Fruit fly (Drosophila melanogaster) whole organism, embryonic: ENCODE results near the gene CG42758.

Experiments
- ATbp ChIP-seq: fragments of 200-800 bp; sonication (Bioruptor generic); optimal IDR thresholded peaks from 2 replicates; lab custom pipeline; 2017; ENCODE audit warnings: missing biosample characterization, mild to moderate bottlenecking, missing genetic modification characterization, missing genetic modification reagents
- Ada2b ChIP-seq: fragments of 200-800 bp; sonication (Bioruptor generic); IDR thresholded peaks from 2 replicates; pipeline ENCODE4 v1.3.6; 2022; ENCODE audit warnings: missing biosample characterization, missing genetic modification characterization
- Adf1 ChIP-seq: fragments of 200-800 bp; sonication (Bioruptor generic); IDR thresholded peaks from 2 replicates; pipeline ENCODE4 v1.3.6; 2022; ENCODE audit warnings: missing biosample characterization, missing genetic modification characterization
- Bdp1 ChIP-seq: fragments of 200-800 bp; sonication (Bioruptor generic); optimal IDR thresholded peaks from 3 replicates; lab custom pipeline; 2016; ENCODE audit warnings: missing biosample characterization, missing genetic modification characterization
- CG12236 ChIP-seq: fragments of 200-800 bp; sonication (Bioruptor generic); optimal IDR thresholded peaks from 2 replicates; lab custom pipeline; 2016; ENCODE audit warnings: missing biosample characterization, missing genetic modification characterization
- CG12391 ChIP-seq: fragments of 200-800 bp; sonication (Bioruptor generic); optimal IDR thresholded peaks from 3 replicates; lab custom pipeline; 2018; ENCODE audit warnings: missing biosample characterization, mild to moderate bottlenecking, missing genetic modification characterization, moderate library complexity
- CG15514 ChIP-seq: fragments of 200-800 bp; sonication (Bioruptor generic); optimal IDR thresholded peaks from 3 replicates; lab custom pipeline; 2017; ENCODE audit warnings: missing biosample characterization, missing genetic modification characterization, mild to moderate bottlenecking, moderate library complexity, missing genetic modification reagents
- CG15696 ChIP-seq: fragments of 200-800 bp; sonication (Bioruptor generic); optimal IDR thresholded peaks from 2 replicates; lab custom pipeline; 2019; ENCODE audit warnings: missing biosample characterization, mild to moderate bottlenecking, missing genetic modification characterization, moderate library complexity
- CG16813 ChIP-seq: fragments of 200-800 bp; sonication (Bioruptor generic); IDR thresholded peaks from 3 replicates; pipeline ENCODE4 v1.3.6; 2022; ENCODE audit warnings: missing biosample characterization, missing genetic modification characterization; ENCODE audit not compliant: partially characterized antibody
- CG17829 ChIP-seq: fragments of 200-800 bp; optimal IDR thresholded peaks from 2 replicates; lab custom pipeline; 2019; ENCODE audit warnings: missing biosample characterization, mild to moderate bottlenecking, missing genetic modification characterization, moderate library complexity
- CG2678 ChIP-seq: fragments of 200-800 bp; sonication (Bioruptor generic); optimal IDR thresholded peaks from 3 replicates; lab custom pipeline; 2019; ENCODE audit warnings: missing biosample characterization, mild to moderate bottlenecking, missing genetic modification characterization, moderate library complexity
- CG3281 ChIP-seq: fragments of 200-800 bp; sonication (Bioruptor generic); optimal IDR thresholded peaks from 3 replicates; lab custom pipeline; 2017; ENCODE audit warnings: missing biosample characterization, mild to moderate bottlenecking, missing genetic modification characterization
- CG3995 ChIP-seq: fragments of 200-800 bp; sonication (Bioruptor generic); optimal IDR thresholded peaks from 3 replicates; lab custom pipeline; 2016; ENCODE audit warnings: missing biosample characterization, missing genetic modification characterization
- CG43689 ChIP-seq: fragments of 200-800 bp; sonication (Bioruptor generic); IDR thresholded peaks from 2 replicates; pipeline ENCODE4 v1.3.6; 2022; ENCODE audit warnings: missing biosample characterization, missing genetic modification characterization
- CG6175 ChIP-seq: fragments of 200-800 bp; sonication (Bioruptor generic); IDR thresholded peaks from 3 replicates; pipeline ENCODE4 v1.3.6; 2022; ENCODE audit warnings: missing biosample characterization, missing genetic modification characterization
- CG7556 ChIP-seq: fragments of 200-800 bp; sonication (Bioruptor generic); optimal IDR thresholded peaks from 2 replicates; lab custom pipeline; 2017; ENCODE audit warnings: missing biosample characterization, mild to moderate bottlenecking, missing genetic modification characterization
- CG7928 ChIP-seq: fragments of 200-800 bp; sonication (Bioruptor generic); optimal IDR thresholded peaks from 2 replicates; lab custom pipeline; 2017; ENCODE audit warnings: missing biosample characterization, mild to moderate bottlenecking, missing genetic modification characterization
- CG7987 ChIP-seq: fragments of 200-800 bp; sonication (Bioruptor generic); optimal IDR thresholded peaks from 2 replicates; lab custom pipeline; 2018; ENCODE audit warnings: missing biosample characterization, mild to moderate bottlenecking, missing genetic modification characterization, moderate library complexity
- CG9215 ChIP-seq: fragments of 200-800 bp; sonication (Bioruptor generic); IDR thresholded peaks from 2 replicates; pipeline ENCODE4 v1.3.6; 2022; ENCODE audit warnings: missing biosample characterization, missing genetic modification characterization
- CoRest ChIP-seq: fragments of 200-800 bp; sonication (Bioruptor generic); optimal IDR thresholded peaks from 3 replicates; lab custom pipeline; 2018; ENCODE audit warnings: missing biosample characterization, mild to moderate bottlenecking, missing genetic modification characterization, moderate library complexity
- Dip2 ChIP-seq: fragments of 200-800 bp; sonication (Bioruptor generic); IDR thresholded peaks from 2 replicates; pipeline ENCODE4 v1.3.6; 2022; ENCODE audit warnings: missing biosample characterization, missing genetic modification characterization
- Doc2 ChIP-seq: fragments of 200-800 bp; sonication (Bioruptor generic); IDR thresholded peaks from 2 replicates; pipeline ENCODE4 v1.3.6; 2022; ENCODE audit warnings: missing biosample characterization, missing genetic modification characterization
- Fer1 ChIP-seq: fragments of 200-800 bp; sonication (Bioruptor generic); optimal IDR thresholded peaks from 2 replicates; lab custom pipeline; 2017; ENCODE audit warnings: missing biosample characterization, mild to moderate bottlenecking, missing genetic modification characterization
- Hand ChIP-seq: fragments of 200-800 bp; sonication (Bioruptor generic); optimal IDR thresholded peaks from 2 replicates; lab custom pipeline; 2017; ENCODE audit warnings: mild to moderate bottlenecking, missing biosample characterization, missing genetic modification reagents, missing genetic modification characterization
- HmgD ChIP-seq: fragments of 200-800 bp; sonication (Bioruptor generic); optimal IDR thresholded peaks from 3 replicates; lab custom pipeline; 2016; ENCODE audit warnings: missing biosample characterization, missing genetic modification characterization
- Hsf ChIP-seq: fragments of 200-800 bp; sonication (Bioruptor generic); optimal IDR thresholded peaks from 3 replicates; lab custom pipeline; 2016; ENCODE audit warnings: missing biosample characterization, missing genetic modification characterization
- Kr ChIP-seq: fragments of 200-800 bp; sonication (Bioruptor generic); optimal IDR thresholded peaks from 2 replicates; lab custom pipeline; 2017; ENCODE audit warnings: missing biosample characterization, mild to moderate bottlenecking, missing genetic modification characterization
- MESR4 ChIP-seq: fragments of 200-800 bp; sonication (Bioruptor generic); optimal IDR thresholded peaks from 2 replicates; lab custom pipeline; 2018; ENCODE audit warnings: missing biosample characterization, mild to moderate bottlenecking, missing genetic modification characterization, moderate library complexity
- Nf-YB ChIP-seq: fragments of 200-800 bp; sonication (Bioruptor generic); optimal IDR thresholded peaks from 3 replicates; lab custom pipeline; 2019; ENCODE audit warnings: missing biosample characterization, mild to moderate bottlenecking, missing genetic modification characterization, moderate library complexity
- Nf-YC ChIP-seq: fragments of 200-800 bp; optimal IDR thresholded peaks from 3 replicates; lab custom pipeline; 2019; ENCODE audit warnings: missing biosample characterization, mild to moderate bottlenecking, missing genetic modification characterization, moderate library complexity
- Optix ChIP-seq: fragments of 200-800 bp; sonication (Bioruptor generic); IDR thresholded peaks from 3 replicates; pipeline ENCODE4 v1.3.6; 2022; ENCODE audit warnings: missing biosample characterization, missing genetic modification characterization
- PHDP ChIP-seq: fragments of 200-800 bp; sonication (Bioruptor generic); optimal IDR thresholded peaks from 3 replicates; lab custom pipeline; 2018; ENCODE audit warnings: missing biosample characterization, mild to moderate bottlenecking, missing genetic modification characterization, moderate library complexity
- Scr ChIP-seq: fragments of 200-800 bp; sonication (Bioruptor generic); IDR thresholded peaks from 2 replicates; pipeline ENCODE4 v1.3.6; 2022; ENCODE audit warnings: missing biosample characterization, missing genetic modification characterization; ENCODE audit not compliant: partially characterized antibody
- Six4 ChIP-seq: fragments of 200-800 bp; sonication (Bioruptor generic); optimal IDR thresholded peaks from 2 replicates; lab custom pipeline; 2016; ENCODE audit warnings: missing biosample characterization, missing genetic modification characterization
- Sry-β ChIP-seq: fragments of 200-800 bp; sonication (Bioruptor generic); optimal IDR thresholded peaks from 2 replicates; lab custom pipeline; 2018; ENCODE audit warnings: missing biosample characterization, mild to moderate bottlenecking, missing genetic modification characterization, moderate library complexity
- bowl ChIP-seq: fragments of 200-800 bp; sonication (Bioruptor generic); IDR thresholded peaks from 2 replicates; pipeline ENCODE4 v1.3.6; 2022; ENCODE audit warnings: missing biosample characterization, missing genetic modification characterization
- chn ChIP-seq: fragments of 200-800 bp; sonication (Bioruptor generic); optimal IDR thresholded peaks from 2 replicates; lab custom pipeline; 2016; ENCODE audit warnings: missing biosample characterization, missing genetic modification characterization
- dan ChIP-seq: fragments of 200-800 bp; sonication (Bioruptor generic); IDR thresholded peaks from 2 replicates; pipeline ENCODE4 v1.3.6; 2022; ENCODE audit warnings: missing biosample characterization, missing genetic modification characterization
- dmrt99B ChIP-seq: fragments of 200-800 bp; sonication (Bioruptor generic); optimal IDR thresholded peaks from 2 replicates; lab custom pipeline; 2018; ENCODE audit warnings: missing biosample characterization, mild to moderate bottlenecking, missing genetic modification characterization, moderate library complexity
- dpn ChIP-seq, 2 experiments: fragments of 200-800 bp; sonication (Bioruptor generic); optimal IDR thresholded peaks; 3 replicates each; lab custom pipeline; 2016; ENCODE audit warnings: missing biosample characterization in 2 of 2, missing genetic modification characterization in 2 of 2
- dysf ChIP-seq: fragments of 200-800 bp; sonication (Bioruptor generic); IDR thresholded peaks from 3 replicates; pipeline ENCODE4 v1.3.6; 2022; ENCODE audit warnings: missing biosample characterization, missing genetic modification characterization
- gsb ChIP-seq: fragments of 200-800 bp; sonication (Bioruptor generic); IDR thresholded peaks from 2 replicates; pipeline ENCODE4 v1.3.6; 2022; ENCODE audit warnings: missing biosample characterization, missing genetic modification characterization
- gsb-n ChIP-seq: fragments of 200-800 bp; sonication (Bioruptor generic); optimal IDR thresholded peaks from 3 replicates; lab custom pipeline; 2018; ENCODE audit warnings: missing biosample characterization, mild to moderate bottlenecking, missing genetic modification characterization
- nmo ChIP-seq: fragments of 200-800 bp; sonication (Bioruptor generic); optimal IDR thresholded peaks from 2 replicates; lab custom pipeline; 2018; ENCODE audit warnings: missing biosample characterization, mild to moderate bottlenecking, missing genetic modification characterization, moderate library complexity
- nom ChIP-seq: fragments of 200-800 bp; sonication (Bioruptor generic); optimal IDR thresholded peaks from 2 replicates; lab custom pipeline; 2017; ENCODE audit warnings: missing biosample characterization, missing genetic modification characterization, mild to moderate bottlenecking, moderate library complexity, missing genetic modification reagents
- onecut ChIP-seq: fragments of 200-800 bp; sonication (Bioruptor generic); IDR thresholded peaks from 2 replicates; pipeline ENCODE4 v1.3.6; 2022; ENCODE audit warnings: missing biosample characterization, missing genetic modification characterization
- pan ChIP-seq, 4 experiments: fragments of >200 bp in 3 of 4; fragments of 200-800 bp in 1 of 4; sonication (Bioruptor generic) in 1 of 4; optimal IDR thresholded peaks in 3 of 4; IDR thresholded peaks in 1 of 4; 2 replicates each; pipeline versions ENCODE4 v1.3.6 to Lab custom; 2017 to 2022; ENCODE audit warnings: missing biosample characterization in 2 of 4, missing genetic modification characterization in 2 of 4, mixed read lengths in 1 of 4
- schlank ChIP-seq: fragments of 200-800 bp; sonication (Bioruptor generic); optimal IDR thresholded peaks from 2 replicates; lab custom pipeline; 2018; ENCODE audit warnings: missing biosample characterization, mild to moderate bottlenecking, missing genetic modification characterization
- slbo ChIP-seq: fragments of 200-800 bp; sonication (Bioruptor generic); IDR thresholded peaks from 2 replicates; pipeline ENCODE4 v1.3.6; 2022; ENCODE audit warnings: missing biosample characterization, missing genetic modification characterization
- ssp ChIP-seq: fragments of 200-800 bp; sonication (Bioruptor generic); IDR thresholded peaks from 2 replicates; pipeline ENCODE4 v1.3.6; 2022; ENCODE audit warnings: missing biosample characterization, missing genetic modification characterization
- z ChIP-seq: fragments of 200-800 bp; sonication (Bioruptor generic); IDR thresholded peaks from 3 replicates; pipeline ENCODE4 v1.3.6; 2022; ENCODE audit warnings: missing biosample characterization, missing genetic modification characterization

Gene CG42758

DNA sequence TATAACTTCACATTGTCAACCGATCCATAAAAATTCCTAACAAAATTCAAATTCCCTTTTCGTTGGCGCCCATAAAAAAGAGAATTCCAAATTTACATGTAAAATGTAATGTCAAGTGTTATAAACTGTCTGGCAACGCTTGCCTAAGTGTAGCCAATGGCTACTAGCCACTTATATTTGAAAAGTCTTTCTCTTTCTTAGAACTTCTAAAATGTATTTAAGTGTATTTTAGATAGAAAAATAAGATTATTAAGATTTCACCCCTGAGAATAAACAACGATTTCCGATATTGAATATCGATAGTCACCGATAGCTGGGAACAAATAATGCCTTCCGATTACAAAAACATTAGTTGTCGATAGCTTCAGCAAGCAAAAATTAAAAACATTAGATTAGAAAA, 7.6 kb upstream of the CG42758 start, which contains the start of gene CG34039 (continued):
- TF ChIP-seq CG17829 (tag; lab: Kevin White, UChicago): peak; percentile 60
- no peak for TF ChIP-seq dpn (GFP tag; optimal IDR thresholded peaks at IDR 0.05; lab: Kevin White, UChicago)
- TF ChIP-seq Nf-YB: peak; percentile 72
- TF ChIP-seq Scr (GFP tag; lab: Robert Waterston, UW): peak; percentile 94
- peak; percentile 21 for TF ChIP-seq Hsf (GFP tag; lab: Kevin White, UChicago)
- no peak for TF ChIP-seq dysf (GFP tag; lab: Robert Waterston, UW)
- TF ChIP-seq CoRest: peak; percentile 33
- no peak for TF ChIP-seq schlank (tag; lab: Kevin White, UChicago)
- no peak for TF ChIP-seq CG7556 (GFP tag; lab: Kevin White, UChicago)
- no peak for TF ChIP-seq CG7987 (GFP tag; lab: Kevin White, UChicago)
- no peak for TF ChIP-seq z (GFP tag; lab: Robert Waterston, UW)
- peak; percentile 93 for TF ChIP-seq CG16813 (GFP tag; lab: Robert Waterston, UW)
- no peak for TF ChIP-seq CG2678 (tag; lab: Kevin White, UChicago)
- peak; percentile 13 for TF ChIP-seq CG3281 (GFP tag; lab: Kevin White, UChicago)
- no peak for TF ChIP-seq nom (GFP tag; lab: Kevin White, UChicago)
- TF ChIP-seq Hand (GFP tag; lab: Kevin White, UChicago): no peak
- TF ChIP-seq CG7928 (GFP tag; lab: Kevin White, UChicago): no peak
- TF ChIP-seq nmo: peak; percentile 53
- TF ChIP-seq Nf-YC (tag; lab: Kevin White, UChicago): peak; percentile 93
- no peak for TF ChIP-seq Optix (GFP tag; lab: Robert Waterston, UW)
- TF ChIP-seq MESR4 (GFP tag; lab: Kevin White, UChicago): no peak
- no peak for TF ChIP-seq dan (GFP tag; lab: Robert Waterston, UW)
- TF ChIP-seq CG12236 (GFP tag; lab: Kevin White, UChicago): no peak
- TF ChIP-seq Bdp1 (GFP tag; lab: Kevin White, UChicago): no peak
- peak; percentile 78 for TF ChIP-seq gsb-n (tag; lab: Kevin White, UChicago)
- TF ChIP-seq bowl (GFP tag; lab: Robert Waterston, UW): no peak
- TF ChIP-seq Adf1 (GFP tag; lab: Robert Waterston, UW): no peak
- no peak for TF ChIP-seq Ada2b
- no peak for TF ChIP-seq Dip2 (GFP tag; lab: Robert Waterston, UW)
- peak; percentile 79 for TF ChIP-seq CG15514
- no peak for TF ChIP-seq CG43689 (GFP tag; lab: Robert Waterston, UW)
- TF ChIP-seq slbo (GFP tag; lab: Robert Waterston, UW): no peak
- no peak for TF ChIP-seq Sry-β (GFP tag; lab: Kevin White, UChicago)
- no peak for TF ChIP-seq ATbp (GFP tag; lab: Kevin White, UChicago)
- TF ChIP-seq CG9215 (GFP tag; lab: Robert Waterston, UW): no peak
- no peak for TF ChIP-seq chn (GFP tag; lab: Kevin White, UChicago)
- TF ChIP-seq Kr (GFP tag; lab: Kevin White, UChicago): no peak
- no peak for TF ChIP-seq onecut
- TF ChIP-seq PHDP (tag; lab: Kevin White, UChicago): no peak
- TF ChIP-seq CG15696 (tag; lab: Kevin White, UChicago): no peak
- no peak for TF ChIP-seq gsb
- TF ChIP-seq dmrt99B: no peak
- no peak for TF ChIP-seq ssp
- TF ChIP-seq pan (optimal IDR thresholded peaks at IDR 0.05; lab: Kevin White, UChicago): no peak
- TF ChIP-seq pan (GFP tag; optimal IDR thresholded peaks at IDR 0.05 in 1 of 2, IDR thresholded peaks at IDR 0.05 in 1 of 2): no peak
- no peak for TF ChIP-seq Fer1 (GFP tag; lab: Kevin White, UChicago)
- peak; percentile 91 for TF ChIP-seq CG3995
- no peak for TF ChIP-seq Doc2
- no peak for TF ChIP-seq CG6175 (GFP tag; lab: Robert Waterston, UW)
- TF ChIP-seq CG12391 (tag; lab: Kevin White, UChicago): peak; percentile 62
- no peak for TF ChIP-seq Six4 (GFP tag; lab: Kevin White, UChicago)
- TF ChIP-seq HmgD (GFP tag; lab: Kevin White, UChicago): no peak
